Fruit fly (Drosophila melanogaster): ENCODE results near the gene CG31251.

The CG31251 gene

dm6 chr3R:17655040-17655439, 29.7 kb downstream of the CG31251 start (continued):
- TF ChIP-seq dimm (GFP tag; IDR thresholded peaks at IDR 0.05) (0 out of 2 replicates have a peak, but pooled peaks have one; percentile 13), Spps (tag; optimal IDR thresholded peaks at IDR 0.05) (peak; percentile 24), CG13775 (GFP tag; optimal IDR thresholded peaks at IDR 0.05) (peak; percentile 39), CG6813 (GFP tag; optimal IDR thresholded peaks at IDR 0.05) (peak; percentile 17), HmgD (GFP tag; optimal IDR thresholded peaks at IDR 0.05) (no peak), NK7.1 (GFP tag; optimal IDR thresholded peaks at IDR 0.05) (no peak), Oli (tag; optimal IDR thresholded peaks at IDR 0.05) (peak; percentile 5), Opbp (GFP tag; IDR thresholded peaks at IDR 0.05; ENCODE audit: partially characterized antibody) (no peak), YL-1 (GFP tag; optimal IDR thresholded peaks at IDR 0.05) (peak; percentile 9), Mes4 (GFP tag; optimal IDR thresholded peaks at IDR 0.05) (peak; percentile 17), Doc3 (GFP tag; IDR thresholded peaks at IDR 0.05; ENCODE audit: partially characterized antibody) (no peak), CG33557 (GFP tag; optimal IDR thresholded peaks at IDR 0.05) (peak; percentile 59), fd102C (GFP tag; optimal IDR thresholded peaks at IDR 0.05) (peak; percentile 82), CG6765 (GFP tag; optimal IDR thresholded peaks at IDR 0.05) (no peak), dysf (GFP tag; IDR thresholded peaks at IDR 0.05) (no peak), zfh2 (GFP tag; optimal IDR thresholded peaks at IDR 0.05) (no peak), CG17328 (GFP tag; IDR thresholded peaks at IDR 0.05) (peak; percentile 52), CG5953 (GFP tag; IDR thresholded peaks at IDR 0.05) (0 out of 2 replicates have a peak, but pooled peaks have one; percentile 21), trem (tag; optimal IDR thresholded peaks at IDR 0.05) (no peak), CG4424 (GFP tag; optimal IDR thresholded peaks at IDR 0.05) (no peak), Dref (GFP tag; IDR thresholded peaks at IDR 0.05) (no peak), CG10431 (GFP tag; optimal IDR thresholded peaks at IDR 0.05) (peak; percentile 27), da (GFP tag; optimal IDR thresholded peaks at IDR 0.05) (no peak), gcm (GFP tag; optimal IDR thresholded peaks at IDR 0.05) (peak; percentile 58), CkIIα-i1 (GFP tag; IDR thresholded peaks at IDR 0.05) (no peak), lov (optimal IDR thresholded peaks at IDR 0.05) (no peak), lov (GFP tag; IDR thresholded peaks at IDR 0.05) (peak; percentile 77; the same call in 2 of the 3 replicates), slbo (GFP tag; IDR thresholded peaks at IDR 0.05) (no peak), ewg (GFP tag; optimal IDR thresholded peaks at IDR 0.05) (peak; percentile 15), bab2 (GFP tag; optimal IDR thresholded peaks at IDR 0.05) (no peak), CHES-1-like (GFP tag; optimal IDR thresholded peaks at IDR 0.05) (no peak), ab (GFP tag; optimal IDR thresholded peaks at IDR 0.05) (no peak), chm (GFP tag; IDR thresholded peaks at IDR 0.05) (peak; percentile 67), Sox100B (GFP tag; optimal IDR thresholded peaks at IDR 0.05) (peak; percentile 30), HLH3B (GFP tag; IDR thresholded peaks at IDR 0.05) (no peak), CG15269 (tag; optimal IDR thresholded peaks at IDR 0.05) (no peak), dmrt11E (tag; optimal IDR thresholded peaks at IDR 0.05) (peak; percentile 21), Hr3 (GFP tag; optimal IDR thresholded peaks at IDR 0.05) (no peak), CG8765 (GFP tag; IDR thresholded peaks at IDR 0.05) (no peak), CG9437 (GFP tag; optimal IDR thresholded peaks at IDR 0.05) (peak; percentile 1), run (tag; optimal IDR thresholded peaks at IDR 0.05) (no peak), zfh1 (GFP tag; IDR thresholded peaks at IDR 0.05) (no peak), salm (tag; optimal IDR thresholded peaks at IDR 0.05) (peak; percentile 29), CG7987 (GFP tag; optimal IDR thresholded peaks at IDR 0.05) (no peak), CG12659 (GFP tag; optimal IDR thresholded peaks at IDR 0.05) (no peak), rib (GFP tag; IDR thresholded peaks at IDR 0.05) (no peak), eve (GFP tag; optimal IDR thresholded peaks at IDR 0.05) (no peak), pho (GFP tag; optimal IDR thresholded peaks at IDR 0.05) (no peak), wor (GFP tag; IDR thresholded peaks at IDR 0.05) (no peak), pita (GFP tag; optimal IDR thresholded peaks at IDR 0.05) (no peak), CG3847 (GFP tag; IDR thresholded peaks at IDR 0.05) (no peak), hkb (optimal IDR thresholded peaks at IDR 0.05) (no peak), hkb (GFP tag; IDR thresholded peaks at IDR 0.05) (peak; percentile 38)
